Worm (Caenorhabditis elegans) whole organism, late embryonic: ENCODE results near the gene pals-30.

Source experiments
- C08G9.2 ChIP-seq: sonication (generic microtip); optimal IDR thresholded peaks from 2 replicates; lab custom pipeline; 2016; ENCODE audit warnings: mild to moderate bottlenecking, missing genetic modification characterization, moderate library complexity, missing compliant biosample characterization
- C38D4.7 ChIP-seq: fragments of 200-800 bp; sonication (Bioruptor generic); optimal IDR thresholded peaks from 2 replicates; lab custom pipeline; 2018; ENCODE audit warnings: mild to moderate bottlenecking, missing genetic modification characterization, moderate library complexity, missing compliant biosample characterization
- K02D7.2 ChIP-seq: sonication (generic microtip); optimal IDR thresholded peaks from 2 replicates; lab custom pipeline; 2017; ENCODE audit warnings: mild to moderate bottlenecking, missing genetic modification characterization, missing compliant biosample characterization
- T23F11.4 ChIP-seq: fragments of 200-800 bp; sonication (Bioruptor generic); optimal IDR thresholded peaks from 2 replicates; lab custom pipeline; 2018; ENCODE audit warnings: mild to moderate bottlenecking, missing genetic modification characterization, missing compliant biosample characterization
- Y22D7AL.16 ChIP-seq: sonication (generic microtip); optimal IDR thresholded peaks from 2 replicates; lab custom pipeline; 2016; ENCODE audit warnings: missing genetic modification characterization, missing compliant biosample characterization
- ceh-14 ChIP-seq: sonication (generic microtip); optimal IDR thresholded peaks from 2 replicates; lab custom pipeline; 2016; ENCODE audit warnings: missing genotype, missing genetic modification characterization, missing compliant biosample characterization
- ceh-18 ChIP-seq: sonication (generic microtip); optimal IDR thresholded peaks from 2 replicates; lab custom pipeline; 2016; ENCODE audit warnings: missing genetic modification characterization, missing compliant biosample characterization
- ceh-2 ChIP-seq: sonication (generic microtip); optimal IDR thresholded peaks from 2 replicates; lab custom pipeline; 2016; ENCODE audit warnings: missing genotype, missing genetic modification characterization, missing compliant biosample characterization
- ceh-22 ChIP-seq: sonication (generic microtip); optimal IDR thresholded peaks from 2 replicates; lab custom pipeline; 2017; ENCODE audit warnings: missing biosample characterization, missing genetic modification characterization
- ceh-31 ChIP-seq: sonication (generic microtip); optimal IDR thresholded peaks from 2 replicates; lab custom pipeline; 2016; ENCODE audit warnings: missing genetic modification characterization, missing compliant biosample characterization
- ceh-34 ChIP-seq: sonication (generic microtip); optimal IDR thresholded peaks from 2 replicates; lab custom pipeline; 2016; ENCODE audit warnings: mild to moderate bottlenecking, missing genetic modification characterization, missing compliant biosample characterization
- dmd-4 ChIP-seq: sonication (generic microtip); optimal IDR thresholded peaks from 2 replicates; lab custom pipeline; 2016; ENCODE audit warnings: borderline replicate concordance, missing genetic modification characterization, missing compliant biosample characterization
- elt-2 ChIP-seq: sonication (generic microtip); optimal IDR thresholded peaks from 2 replicates; lab custom pipeline; 2016; ENCODE audit warnings: missing genetic modification reagents, missing genetic modification characterization, missing compliant biosample characterization
- elt-4 ChIP-seq: sonication (generic microtip); optimal IDR thresholded peaks from 2 replicates; lab custom pipeline; 2016; ENCODE audit warnings: missing genetic modification characterization, missing compliant biosample characterization
- fax-1 ChIP-seq: sonication (generic microtip); optimal IDR thresholded peaks from 2 replicates; lab custom pipeline; 2016; ENCODE audit warnings: missing genotype, missing genetic modification characterization, missing compliant biosample characterization
- fkh-6 ChIP-seq: sonication (generic microtip); optimal IDR thresholded peaks from 2 replicates; lab custom pipeline; 2016; ENCODE audit warnings: missing genetic modification characterization, missing compliant biosample characterization
- hlh-8 ChIP-seq: sonication (generic microtip); optimal IDR thresholded peaks from 2 replicates; lab custom pipeline; 2016; ENCODE audit warnings: missing genotype, missing genetic modification characterization, missing compliant biosample characterization
- nfya-1 ChIP-seq: sonication (generic microtip); optimal IDR thresholded peaks from 2 replicates; lab custom pipeline; 2017; ENCODE audit warnings: missing genetic modification characterization, mild to moderate bottlenecking, missing compliant biosample characterization, antibody characterized with exemption, moderate library complexity
- nhr-11 ChIP-seq: fragments of 150-350 bp; optimal IDR thresholded peaks from 2 replicates; lab custom pipeline; 2014; ENCODE audit warnings: missing biosample characterization, missing genetic modification characterization
- pag-3 ChIP-seq: sonication (generic microtip); optimal IDR thresholded peaks from 2 replicates; lab custom pipeline; 2016; ENCODE audit warnings: missing compliant biosample characterization, missing genetic modification characterization, borderline replicate concordance
- pha-2 ChIP-seq: sonication (generic microtip); optimal IDR thresholded peaks from 2 replicates; lab custom pipeline; 2017; ENCODE audit warnings: mild to moderate bottlenecking, missing genetic modification characterization, missing compliant biosample characterization
- pha-4 ChIP-seq: fragments of 150-350 bp; optimal IDR thresholded peaks from 2 replicates; lab custom pipeline; 2018; ENCODE audit warnings: missing biosample characterization, missing genetic modification reagents, missing genetic modification characterization
- pros-1 ChIP-seq: fragments of 150-350 bp; optimal IDR thresholded peaks from 2 replicates; lab custom pipeline; 2014; ENCODE audit warnings: missing biosample characterization, missing genetic modification reagents, missing genetic modification characterization
- rnt-1 ChIP-seq: sonication (generic microtip); optimal IDR thresholded peaks from 2 replicates; lab custom pipeline; 2016; ENCODE audit warnings: missing genetic modification characterization, missing compliant biosample characterization
- sdc-2 ChIP-seq: sonication (generic microtip); optimal IDR thresholded peaks from 2 replicates; lab custom pipeline; 2016; ENCODE audit warnings: missing genotype, missing genetic modification characterization, missing compliant biosample characterization
- tbx-2 ChIP-seq: sonication (generic microtip); optimal IDR thresholded peaks from 2 replicates; lab custom pipeline; 2016; ENCODE audit warnings: missing genetic modification characterization, missing compliant biosample characterization
- tbx-7 ChIP-seq: sonication (generic microtip); optimal IDR thresholded peaks from 2 replicates; lab custom pipeline; 2016; ENCODE audit warnings: missing genotype, missing genetic modification characterization, missing compliant biosample characterization
- ttx-3 ChIP-seq: sonication (generic microtip); optimal IDR thresholded peaks from 2 replicates; lab custom pipeline; 2016; ENCODE audit warnings: missing genetic modification reagents, missing genetic modification characterization, missing compliant biosample characterization
- unc-3 ChIP-seq, 2 experiments: fragments of 200-800 bp in 1 of 2; sonication (Bioruptor generic) in 1 of 2; sonication (generic microtip) in 1 of 2; conservative IDR thresholded peaks in 1 of 2; optimal IDR thresholded peaks in 1 of 2; 2 replicates each; pipeline versions ENCODE4 v1.3.6 to Lab custom; 2016 to 2022; ENCODE audit warnings: missing compliant biosample characterization in 2 of 2, missing genetic modification characterization in 2 of 2, missing genetic modification reagents in 1 of 2
- unc-55 ChIP-seq: sonication (generic microtip); optimal IDR thresholded peaks from 2 replicates; lab custom pipeline; 2017; ENCODE audit warnings: missing biosample characterization, missing genetic modification reagents, missing genetic modification characterization
- zip-5 ChIP-seq: sonication (generic microtip); optimal IDR thresholded peaks from 2 replicates; lab custom pipeline; 2016; ENCODE audit warnings: missing genetic modification characterization, missing compliant biosample characterization

Gene pals-30

ce11 chrIV:14512405-14512804, 39.4 kb downstream of the pals-30 start, which contains the start of gene Y57G11A.5:
Y57G11A.5 (minus strand) TSS chrIV:14512505.
- TF ChIP-seq C38D4.7: no peak
- no peak for TF ChIP-seq ceh-34 (tag; lab: Kevin White, UChicago)
- no peak for TF ChIP-seq rnt-1 (tag; lab: Kevin White, UChicago)

- TF ChIP-seq ceh-18 (tag; lab: Kevin White, UChicago) (peak; percentile 23), tbx-2 (tag; lab: Kevin White, UChicago) (peak; percentile 2), pag-3 (tag; lab: Kevin White, UChicago) (no peak), elt-4 (tag; lab: Kevin White, UChicago) (no peak), rnt-1 (tag; lab: Kevin White, UChicago) (peak; percentile 77)
- TF ChIP-seq, all 69 proteins: peak for 3
These were observed 44.8 kb downstream of the pals-30 start for ce11 chrIV:14506995-14507394.

- TF ChIP-seq hlh-8: no peak
- no peak for TF ChIP-seq zip-5
- no peak for TF ChIP-seq ceh-31 (tag; lab: Kevin White, UChicago)
- no peak for TF ChIP-seq ceh-22 (tag; lab: Kevin White, UChicago)
- TF ChIP-seq ceh-2 (tag; lab: Kevin White, UChicago): no peak
- TF ChIP-seq nfya-1 (tag; lab: Kevin White, UChicago): no peak
- no peak for TF ChIP-seq sdc-2 (tag; lab: Kevin White, UChicago)
- no peak for TF ChIP-seq rnt-1 (tag; lab: Kevin White, UChicago)
- TF ChIP-seq unc-3 (GFP tag; conservative IDR thresholded peaks at IDR 0.05; lab: Robert Waterston, UW): no peak
- TF ChIP-seq unc-3 (tag; optimal IDR thresholded peaks at IDR 0.05; lab: Kevin White, UChicago): no peak
- TF ChIP-seq pha-4 (tag; lab: Kevin White, UChicago): no peak
- no peak for TF ChIP-seq ceh-14 (tag; lab: Kevin White, UChicago)
- no peak for TF ChIP-seq dmd-4 (tag; lab: Kevin White, UChicago)
- TF ChIP-seq pag-3 (tag; lab: Kevin White, UChicago): no peak
- TF ChIP-seq ceh-18 (tag; lab: Kevin White, UChicago): no peak
- no peak for TF ChIP-seq pha-2 (tag; lab: Kevin White, UChicago)
- TF ChIP-seq ttx-3: no peak
These were observed 45.7 kb downstream of the pals-30 start for ce11 chrIV:14506042-14506441.

- TF ChIP-seq unc-3 (GFP tag; conservative IDR thresholded peaks at IDR 0.05; lab: Robert Waterston, UW): no peak
- TF ChIP-seq unc-3 (tag; optimal IDR thresholded peaks at IDR 0.05; lab: Kevin White, UChicago): no peak
- no peak for TF ChIP-seq pha-4 (tag; lab: Kevin White, UChicago)
- no peak for TF ChIP-seq T23F11.4 (GFP tag; lab: Kevin White, UChicago)
- TF ChIP-seq ceh-34 (tag; lab: Kevin White, UChicago): no peak
- TF ChIP-seq nhr-11: no peak
- TF ChIP-seq ceh-2 (tag; lab: Kevin White, UChicago): no peak
- TF ChIP-seq pros-1 (tag; lab: Kevin White, UChicago): no peak
- no peak for TF ChIP-seq tbx-7 (tag; lab: Kevin White, UChicago)
- TF ChIP-seq ttx-3: no peak
- TF ChIP-seq elt-4 (tag; lab: Kevin White, UChicago): no peak
- no peak for TF ChIP-seq pag-3 (tag; lab: Kevin White, UChicago)
- TF ChIP-seq fax-1: no peak
- TF ChIP-seq elt-2 (tag; lab: Kevin White, UChicago): no peak
- no peak for TF ChIP-seq K02D7.2
- TF ChIP-seq fkh-6 (tag; lab: Kevin White, UChicago): no peak
- no peak for TF ChIP-seq Y22D7AL.16 (tag; lab: Kevin White, UChicago)
- no peak for TF ChIP-seq C08G9.2
- no peak for TF ChIP-seq unc-55
- TF ChIP-seq, all 69 proteins: peak for 0
These were observed 46.7 kb downstream of the pals-30 start, which contains the start of gene tag-273 for ce11 chrIV:14505066-14505465. tag-273 (minus strand) TSS chrIV:14505166.
